Worm (Caenorhabditis elegans): ENCODE measurements around the gene F26C11.3.

DNA sequence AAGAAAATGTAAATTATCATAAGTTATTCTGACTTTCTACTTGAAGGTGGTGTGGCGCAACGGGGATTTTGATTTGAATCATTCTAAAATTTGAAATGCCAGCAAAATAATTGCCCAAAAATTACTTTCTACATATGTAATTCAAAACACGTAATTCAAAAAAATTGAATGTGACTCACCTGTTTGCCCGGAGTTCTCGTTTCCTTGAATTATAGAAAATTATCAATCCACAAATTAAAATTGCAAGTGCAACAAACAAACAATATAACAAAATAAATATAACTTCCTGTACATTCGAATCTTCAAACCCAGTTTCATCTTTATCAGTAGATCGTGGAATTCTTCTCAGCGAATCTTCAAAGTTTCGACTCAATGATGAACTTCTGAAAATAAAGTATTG, 46.7 kb downstream of the F26C11.3 start:
- TF ChIP-seq fos-1 (tag; optimal IDR thresholded peaks at IDR 0.05) = no peak
- no peak for TF ChIP-seq lin-15B (tag; optimal IDR thresholded peaks at IDR 0.05)
- no peak for TF ChIP-seq ama-1 (optimal IDR thresholded peaks at IDR 0.05)
- no peak for TF ChIP-seq nhr-77 (tag; optimal IDR thresholded peaks at IDR 0.05)
- no peak for TF ChIP-seq nhr-84 (tag; optimal IDR thresholded peaks at IDR 0.05)
- TF ChIP-seq lir-3 (tag; optimal IDR thresholded peaks at IDR 0.05; ENCODE audit: poor library complexity) = no peak
